Worm (Caenorhabditis elegans) whole organism, L3 larva: ENCODE data around the gene D2089.3.

Source experiments
- ama-1 ChIP-seq: fragments of 150-350 bp; optimal IDR thresholded peaks from 2 replicates; lab custom pipeline; 2018
- ceh-82 ChIP-seq: fragments of 150-350 bp; optimal IDR thresholded peaks from 2 replicates; lab custom pipeline; 2014; ENCODE audit warnings: missing biosample characterization, missing genetic modification characterization
- daf-12 ChIP-seq: fragments of 150-350 bp; optimal IDR thresholded peaks from 2 replicates; lab custom pipeline; 2014; ENCODE audit warnings: missing biosample characterization, missing genetic modification reagents, missing genetic modification characterization
- elt-2 ChIP-seq: sonication (generic microtip); optimal IDR thresholded peaks from 2 replicates; lab custom pipeline; 2016; ENCODE audit warnings: missing genetic modification reagents, mild to moderate bottlenecking, missing genetic modification characterization, missing compliant biosample characterization
- hmg-11 ChIP-seq: sonication (generic microtip); optimal IDR thresholded peaks from 2 replicates; lab custom pipeline; 2016; ENCODE audit warnings: missing genetic modification characterization, missing compliant biosample characterization
- lin-39 ChIP-seq: fragments of 150-350 bp; optimal IDR thresholded peaks from 2 replicates; lab custom pipeline; 2018; ENCODE audit warnings: missing biosample characterization, missing genetic modification reagents, missing genetic modification characterization
- mdl-1 ChIP-seq: fragments of 150-350 bp; optimal IDR thresholded peaks from 2 replicates; lab custom pipeline; 2014; ENCODE audit warnings: missing biosample characterization, missing genetic modification characterization
- nhr-12 ChIP-seq: fragments of 150-350 bp; optimal IDR thresholded peaks from 2 replicates; lab custom pipeline; 2014; ENCODE audit warnings: missing biosample characterization, missing genetic modification characterization
- nhr-237 ChIP-seq: fragments of 150-350 bp; optimal IDR thresholded peaks from 2 replicates; lab custom pipeline; 2014; ENCODE audit warnings: missing biosample characterization, missing genetic modification characterization
- nhr-76 ChIP-seq: fragments of 150-350 bp; sonication (generic microtip); optimal IDR thresholded peaks from 5 replicates; lab custom pipeline; 2014; ENCODE audit warnings: missing biosample characterization, missing genetic modification characterization
- pqm-1 ChIP-seq: fragments of 150-350 bp; optimal IDR thresholded peaks from 2 replicates; lab custom pipeline; 2017; ENCODE audit warnings: missing biosample characterization, missing genetic modification characterization, inconsistent platforms
- snpc-4 ChIP-seq: fragments of 150-350 bp; optimal IDR thresholded peaks from 2 replicates; lab custom pipeline; 2014; ENCODE audit warnings: missing biosample characterization, missing genetic modification characterization
- zag-1 ChIP-seq: fragments of 150-350 bp; optimal IDR thresholded peaks from 2 replicates; lab custom pipeline; 2014; ENCODE audit warnings: missing biosample characterization, missing genetic modification characterization

DNA sequence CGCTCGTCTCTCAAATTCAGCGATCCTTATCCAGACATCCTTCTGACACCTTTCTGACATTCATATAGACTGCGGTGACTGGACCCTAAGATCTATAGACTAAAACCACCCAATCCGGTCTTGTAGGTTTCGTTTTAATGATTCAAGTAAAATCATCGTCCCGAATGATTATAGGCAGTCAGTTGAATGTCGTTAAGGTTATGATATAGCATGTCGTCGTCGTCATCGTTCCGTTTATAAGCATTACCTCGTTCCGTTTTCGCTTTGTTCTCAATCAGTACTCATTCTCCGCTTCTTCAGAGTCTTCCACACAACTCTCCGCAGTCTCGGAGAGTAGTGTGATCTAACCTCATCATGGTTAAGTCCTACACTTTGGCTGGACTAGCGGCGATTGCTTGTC is 43.7 kb upstream of the D2089.3 start, which contains the start of gene bli-1:
- no peak for TF ChIP-seq nhr-237
- TF ChIP-seq lin-39 (tag; lab: Kevin White, UChicago) = no peak
- no peak for TF ChIP-seq zag-1
- TF ChIP-seq snpc-4 (tag; lab: Kevin White, UChicago) = no peak
- no peak for TF ChIP-seq nhr-12 (tag; lab: Kevin White, UChicago)
- no peak for TF ChIP-seq elt-2 (tag; lab: Kevin White, UChicago)
- no peak for TF ChIP-seq daf-12 (tag; lab: Kevin White, UChicago)
- no peak for TF ChIP-seq hmg-11
- TF ChIP-seq pqm-1 (tag; lab: Kevin White, UChicago) = no peak
- no peak for TF ChIP-seq mdl-1 (tag; lab: Kevin White, UChicago)
- TF ChIP-seq nhr-76 (tag; lab: Kevin White, UChicago) = no peak
- no peak for TF ChIP-seq ceh-82
- no peak for TF ChIP-seq ama-1 (lab: Kevin White, UChicago)
